Worm (Caenorhabditis elegans): ENCODE measurements around the gene nhr-10.
"Not testable (repeated sequence)": the region's sequence is repeated elsewhere in the genome, so short reads cannot be mapped to it uniquely, and the experiment has no call there.

The nhr-10 gene

DNA sequence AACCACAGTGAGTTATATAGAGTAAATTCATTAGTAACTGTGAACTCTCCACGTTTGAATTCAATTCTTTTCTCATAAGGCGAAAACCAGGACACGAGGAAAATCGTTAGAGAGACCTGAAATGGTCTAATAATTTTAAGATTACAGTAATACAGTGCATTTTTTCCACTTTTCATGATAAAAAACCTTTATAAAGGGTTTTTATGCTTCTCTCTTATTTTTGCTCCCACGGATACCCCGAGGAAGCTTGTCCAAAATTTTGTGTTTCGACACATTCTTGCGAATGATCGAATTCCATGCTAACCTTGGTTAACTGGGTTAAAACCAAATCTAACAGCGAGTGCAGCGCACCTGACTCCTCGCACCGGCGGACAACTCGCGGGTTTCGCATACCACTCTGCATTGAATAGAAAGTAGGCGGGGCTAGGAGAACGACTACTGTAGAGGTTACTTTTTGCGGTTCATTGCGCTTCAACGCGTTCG, 25.0 kb upstream of the nhr-10 start:
- TF ChIP-seq hlh-1 (tag; optimal IDR thresholded peaks at IDR 0.05) (no peak), ceh-43 (GFP tag; optimal IDR thresholded peaks at IDR 0.05) (no peak), nhr-2 (tag; optimal IDR thresholded peaks at IDR 0.05) (no peak), nhr-12 (tag; optimal IDR thresholded peaks at IDR 0.05) (no peak), mab-5 (tag; optimal IDR thresholded peaks at IDR 0.05) (no peak), flh-1 (GFP tag; optimal IDR thresholded peaks at IDR 0.05) (no peak), ceh-83 (GFP tag; optimal IDR thresholded peaks at IDR 0.05) (peak; percentile 74)

DNA sequence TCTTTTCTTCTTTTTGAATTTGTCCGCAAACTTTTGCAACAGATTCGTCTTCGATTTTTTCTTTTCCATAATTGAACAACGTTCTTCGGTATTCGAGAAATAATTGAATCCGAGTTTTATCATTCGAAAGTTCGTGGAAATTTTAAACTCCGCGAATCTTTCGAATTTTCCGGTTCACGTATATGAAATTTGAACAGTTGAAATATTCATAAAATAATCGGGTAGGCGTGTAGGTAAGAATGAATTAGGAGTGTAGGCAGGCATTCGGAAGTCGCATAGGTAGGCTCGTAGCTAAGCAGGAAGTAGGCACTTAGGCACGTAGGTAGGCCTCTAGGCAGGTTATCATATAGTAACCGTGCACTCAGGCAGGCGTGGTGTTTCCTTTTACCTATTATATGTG, 22.9 kb upstream of the nhr-10 start, which contains the start of gene B0280.11:
Gene B0280.11, minus strand, starts transcription at position 101 of the 400 bp plus-strand sequence.
- TF ChIP-seq nhr-2 (tag; optimal IDR thresholded peaks at IDR 0.05) (no peak), lsy-2 (tag; optimal IDR thresholded peaks at IDR 0.05) (no peak), cnd-1 (tag; optimal IDR thresholded peaks at IDR 0.05) (no peak), elt-3 (tag; optimal IDR thresholded peaks at IDR 0.05) (no peak), elt-1 (tag; optimal IDR thresholded peaks at IDR 0.05; ENCODE audit: borderline replicate concordance, insufficient read depth) (no peak), snpc-4 (tag; optimal IDR thresholded peaks at IDR 0.05) (no peak), nhr-12 (tag; optimal IDR thresholded peaks at IDR 0.05) (no peak), nhr-28 (tag; optimal IDR thresholded peaks at IDR 0.05) (no peak), mep-1 (tag; optimal IDR thresholded peaks at IDR 0.05) (no peak), drap-1 (GFP tag; optimal IDR thresholded peaks at IDR 0.05) (no peak), ces-1 (GFP tag; optimal IDR thresholded peaks at IDR 0.05) (no peak), ham-2 (GFP tag; optimal IDR thresholded peaks at IDR 0.05) (no peak), unc-62 (GFP tag; optimal IDR thresholded peaks at IDR 0.05) (no peak), tbx-8 (GFP tag; optimal IDR thresholded peaks at IDR 0.05) (no peak), nhr-76 (tag; optimal IDR thresholded peaks at IDR 0.05) (no peak), ztf-11 (tag; optimal IDR thresholded peaks at IDR 0.05) (no peak), lin-32 (GFP tag; optimal IDR thresholded peaks at IDR 0.05) (no peak), nhr-237 (tag; optimal IDR thresholded peaks at IDR 0.05) (no peak), unc-39 (tag; optimal IDR thresholded peaks at IDR 0.05) (no peak), lin-13 (tag; optimal IDR thresholded peaks at IDR 0.05) (no peak)

DNA sequence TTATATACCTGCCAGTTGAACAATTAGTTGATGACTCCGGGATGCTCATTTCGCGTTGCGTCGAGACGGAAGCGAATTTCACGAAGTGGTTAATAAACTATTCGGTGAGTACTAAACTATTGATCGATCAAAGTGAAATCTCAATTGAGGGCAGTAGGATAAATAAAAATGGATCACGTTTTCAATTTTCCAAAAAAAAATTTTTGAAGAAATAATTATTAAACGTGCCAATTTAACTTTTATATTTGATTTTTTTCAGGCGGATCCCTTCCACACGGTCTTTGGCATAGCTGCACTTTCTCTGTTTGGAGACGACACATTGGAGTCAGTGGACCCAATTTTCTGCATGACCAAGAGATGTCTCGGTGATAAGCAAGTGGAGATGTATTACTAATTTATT, 20.8 kb upstream of the nhr-10 start, which contains the start of gene B0280.17:
Gene B0280.17, minus strand, starts transcription at position 101 of the 400 bp plus-strand sequence.
- TF ChIP-seq lin-32 (GFP tag; optimal IDR thresholded peaks at IDR 0.05) (no peak), mep-1 (tag; optimal IDR thresholded peaks at IDR 0.05) (no peak), mls-2 (tag; optimal IDR thresholded peaks at IDR 0.05) (no peak), lsy-2 (tag; optimal IDR thresholded peaks at IDR 0.05) (no peak), drap-1 (GFP tag; optimal IDR thresholded peaks at IDR 0.05) (no peak), snpc-4 (tag; optimal IDR thresholded peaks at IDR 0.05) (no peak), blmp-1 (tag; optimal IDR thresholded peaks at IDR 0.05) (no peak), elt-1 (tag; optimal IDR thresholded peaks at IDR 0.05; ENCODE audit: borderline replicate concordance, insufficient read depth) (no peak)

DNA sequence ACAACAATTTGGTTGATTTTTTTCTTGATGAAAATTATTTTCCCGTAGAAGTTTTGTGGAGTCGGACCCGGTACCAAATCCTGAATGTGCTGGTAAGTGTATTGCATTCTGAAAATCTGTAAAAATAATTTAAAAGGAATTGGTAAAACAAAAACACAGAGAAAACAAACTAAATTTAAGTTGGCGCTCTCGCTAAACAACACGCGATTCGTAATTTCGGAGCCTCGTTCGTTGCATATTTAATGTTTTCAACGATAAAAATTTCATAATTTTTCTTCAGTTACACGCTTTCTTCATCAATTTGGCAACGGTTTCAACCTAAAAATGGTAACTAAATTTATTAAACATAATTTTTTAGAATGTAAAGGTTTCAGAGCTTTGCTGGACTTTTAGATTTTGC, 18.3 kb upstream of the nhr-10 start, which contains the start of the genes pot-1 and ggtb-1:
Gene pot-1, minus strand, starts transcription at position 120 of the 400 bp plus-strand sequence.
Gene ggtb-1, plus strand, starts transcription at position 208 of the 400 bp plus-strand sequence.
- TF ChIP-seq ceh-39 (tag; optimal IDR thresholded peaks at IDR 0.05) (no peak), bed-3 (GFP tag; optimal IDR thresholded peaks at IDR 0.05) (no peak), cnd-1 (tag; optimal IDR thresholded peaks at IDR 0.05) (no peak), ces-1 (GFP tag; optimal IDR thresholded peaks at IDR 0.05) (peak; percentile 27), pha-4 (tag; optimal IDR thresholded peaks at IDR 0.05) (no peak), ceh-43 (GFP tag; optimal IDR thresholded peaks at IDR 0.05) (no peak)

DNA sequence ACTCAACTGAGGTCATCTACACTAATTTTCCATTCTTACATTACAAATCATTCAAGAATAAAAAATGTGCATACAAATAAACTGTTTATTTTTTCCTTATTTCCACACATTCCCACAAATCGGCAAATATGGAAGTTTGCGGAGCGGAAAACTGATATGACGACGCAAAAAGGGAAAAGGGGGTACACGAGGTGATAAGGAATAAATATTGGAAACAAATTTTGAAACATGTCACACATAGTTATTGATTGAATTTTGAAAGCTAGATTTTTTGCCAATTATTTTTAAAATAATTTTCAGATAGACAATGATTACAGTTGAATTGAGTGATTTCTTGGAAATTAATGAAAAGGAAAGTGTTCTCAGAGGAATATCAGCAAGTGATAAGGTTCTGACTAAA, 13.4 kb upstream of the nhr-10 start, which contains the start of gene viro-2:
Gene viro-2, plus strand, starts transcription at position 301 of the 400 bp plus-strand sequence.
- TF ChIP-seq nhr-76 (tag; optimal IDR thresholded peaks at IDR 0.05); bed-3 (GFP tag; optimal IDR thresholded peaks at IDR 0.05); M03D4.4 (tag; optimal IDR thresholded peaks at IDR 0.05): not testable (repeated sequence)

DNA sequence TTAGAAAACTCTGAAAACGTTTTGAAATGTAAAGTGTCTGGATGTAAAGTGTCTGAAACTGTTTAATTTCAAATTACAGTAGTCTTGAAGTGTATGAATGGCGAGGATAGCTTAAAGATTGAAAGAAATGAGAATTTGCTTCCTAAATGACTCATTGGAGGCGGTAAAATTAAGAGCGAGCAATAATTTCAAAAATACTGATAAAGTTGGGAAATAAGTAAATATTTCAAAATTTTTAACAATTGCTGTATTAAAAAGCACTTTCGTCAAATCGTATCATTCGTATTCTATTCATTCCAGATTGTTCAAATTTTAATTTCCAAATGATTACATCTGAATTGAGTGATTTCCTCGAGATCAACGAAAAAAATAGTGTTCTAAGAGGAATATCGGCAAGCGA, 9.1 kb upstream of the nhr-10 start, which contains the start of gene B0280.2:
Gene B0280.2, plus strand, starts transcription at position 301 of the 400 bp plus-strand sequence.
- TF ChIP-seq unc-39 (tag; optimal IDR thresholded peaks at IDR 0.05) (no peak), zip-8 (tag; optimal IDR thresholded peaks at IDR 0.05) (no peak), lin-13 (tag; optimal IDR thresholded peaks at IDR 0.05) (no peak), unc-62 (GFP tag; optimal IDR thresholded peaks at IDR 0.05) (no peak), ceh-83 (GFP tag; optimal IDR thresholded peaks at IDR 0.05) (no peak), bed-3 (GFP tag; optimal IDR thresholded peaks at IDR 0.05) (no peak), nhr-237 (tag; optimal IDR thresholded peaks at IDR 0.05) (no peak), nhr-2 (tag; optimal IDR thresholded peaks at IDR 0.05) (no peak), elt-3 (tag; optimal IDR thresholded peaks at IDR 0.05) (no peak), drap-1 (GFP tag; optimal IDR thresholded peaks at IDR 0.05) (no peak), ceh-43 (GFP tag; optimal IDR thresholded peaks at IDR 0.05) (no peak), hlh-1 (tag; optimal IDR thresholded peaks at IDR 0.05) (no peak)
